Fruit fly (Drosophila melanogaster) whole organism, embryonic: ENCODE results near the gene Abcd1.

Experiments used
- Awh ChIP-seq: fragments of 200-800 bp; sonication (Bioruptor generic); IDR thresholded peaks from 2 replicates; pipeline ENCODE4, ENCODE4 v1.3.6; 2022; ENCODE audit warnings: missing biosample characterization, missing genetic modification characterization
- CG11696 ChIP-seq: fragments of 200-800 bp; sonication (Bioruptor generic); IDR thresholded peaks from 2 replicates; pipeline ENCODE4 v1.3.6; 2022; ENCODE audit warnings: missing biosample characterization, missing genetic modification characterization
- CG15011 ChIP-seq: fragments of 200-800 bp; sonication (Bioruptor generic); optimal IDR thresholded peaks from 3 replicates; lab custom pipeline; 2018; ENCODE audit warnings: missing biosample characterization, mild to moderate bottlenecking, missing genetic modification characterization
- CG15514 ChIP-seq: fragments of 200-800 bp; sonication (Bioruptor generic); optimal IDR thresholded peaks from 3 replicates; lab custom pipeline; 2017; ENCODE audit warnings: missing biosample characterization, missing genetic modification characterization, mild to moderate bottlenecking, moderate library complexity, missing genetic modification reagents
- CG16779 ChIP-seq: fragments of 200-800 bp; sonication (Bioruptor generic); IDR thresholded peaks from 2 replicates; pipeline ENCODE4 v1.3.6; 2022; ENCODE audit warnings: missing biosample characterization, missing genetic modification characterization
- CG17361 ChIP-seq: fragments of 200-800 bp; sonication (Bioruptor generic); IDR thresholded peaks from 3 replicates; pipeline ENCODE4 v1.3.6; 2022; ENCODE audit warnings: missing biosample characterization, missing genetic modification characterization
- CG17912 ChIP-seq: fragments of 200-800 bp; sonication (Bioruptor generic); optimal IDR thresholded peaks from 2 replicates; lab custom pipeline; 2018; ENCODE audit warnings: missing biosample characterization, mild to moderate bottlenecking, missing genetic modification characterization
- CG1792 ChIP-seq: fragments of 200-800 bp; sonication (Bioruptor generic); optimal IDR thresholded peaks from 2 replicates; lab custom pipeline; 2016; ENCODE audit warnings: missing biosample characterization, missing genetic modification characterization
- CG18262 ChIP-seq: fragments of 200-800 bp; optimal IDR thresholded peaks from 3 replicates; lab custom pipeline; 2019; ENCODE audit warnings: missing biosample characterization, mild to moderate bottlenecking, missing genetic modification characterization, moderate library complexity
- CG2199 ChIP-seq: fragments of 200-800 bp; sonication (Bioruptor generic); IDR thresholded peaks from 3 replicates; pipeline ENCODE4 v1.3.6; 2022; ENCODE audit warnings: missing biosample characterization, missing genetic modification characterization
- CG2712 ChIP-seq: fragments of 200-800 bp; optimal IDR thresholded peaks from 3 replicates; lab custom pipeline; 2019; ENCODE audit warnings: missing biosample characterization, mild to moderate bottlenecking, missing genetic modification characterization, moderate library complexity
- CG2875 ChIP-seq: fragments of 200-800 bp; sonication (Bioruptor generic); optimal IDR thresholded peaks from 2 replicates; lab custom pipeline; 2017; ENCODE audit warnings: missing biosample characterization, mild to moderate bottlenecking, missing genetic modification characterization, missing genetic modification reagents
- CG30020 ChIP-seq: fragments of 200-800 bp; optimal IDR thresholded peaks from 2 replicates; lab custom pipeline; 2019; ENCODE audit warnings: missing biosample characterization, mild to moderate bottlenecking, missing genetic modification characterization, moderate library complexity
- CG31441 ChIP-seq: fragments of 200-800 bp; sonication (Bioruptor generic); IDR thresholded peaks from 2 replicates; pipeline ENCODE4 v1.3.6; 2022; ENCODE audit warnings: missing biosample characterization, missing genetic modification characterization
- CG34376 ChIP-seq: fragments of 200-800 bp; sonication (Bioruptor generic); optimal IDR thresholded peaks from 2 replicates; lab custom pipeline; 2018; ENCODE audit warnings: missing biosample characterization, mild to moderate bottlenecking, missing genetic modification characterization
- CG4360 ChIP-seq: fragments of 200-800 bp; sonication (Bioruptor generic); IDR thresholded peaks from 2 replicates; pipeline ENCODE4 v1.3.6; 2022; ENCODE audit warnings: missing biosample characterization, missing genetic modification characterization
- CG43689 ChIP-seq: fragments of 200-800 bp; sonication (Bioruptor generic); IDR thresholded peaks from 2 replicates; pipeline ENCODE4 v1.3.6; 2022; ENCODE audit warnings: missing biosample characterization, missing genetic modification characterization
- CG6813 ChIP-seq: fragments of 200-800 bp; sonication (Bioruptor generic); optimal IDR thresholded peaks from 2 replicates; lab custom pipeline; 2017; ENCODE audit warnings: missing biosample characterization, missing genetic modification characterization, mild to moderate bottlenecking, moderate library complexity, missing genetic modification reagents
- CG7271 ChIP-seq: fragments of 200-800 bp; sonication (Bioruptor generic); optimal IDR thresholded peaks from 2 replicates; lab custom pipeline; 2018; ENCODE audit warnings: missing biosample characterization, mild to moderate bottlenecking, missing genetic modification characterization, moderate library complexity
- CG7987 ChIP-seq: fragments of 200-800 bp; sonication (Bioruptor generic); optimal IDR thresholded peaks from 2 replicates; lab custom pipeline; 2018; ENCODE audit warnings: missing biosample characterization, mild to moderate bottlenecking, missing genetic modification characterization, moderate library complexity
- CHES-1-like ChIP-seq: fragments of 200-800 bp; sonication (Bioruptor generic); optimal IDR thresholded peaks from 2 replicates; lab custom pipeline; 2016; ENCODE audit warnings: missing biosample characterization, missing genetic modification characterization
- D19B ChIP-seq: fragments of 200-800 bp; sonication (Bioruptor generic); optimal IDR thresholded peaks from 2 replicates; lab custom pipeline; 2017; ENCODE audit warnings: missing biosample characterization, mild to moderate bottlenecking, missing genetic modification characterization
- E2f1 ChIP-seq: fragments of 200-800 bp; sonication (Bioruptor generic); IDR thresholded peaks from 2 replicates; pipeline ENCODE4 v1.3.6; 2022; ENCODE audit warnings: missing biosample characterization, missing genetic modification characterization
- HHEX ChIP-seq: fragments of 200-800 bp; sonication (Bioruptor generic); optimal IDR thresholded peaks from 3 replicates; lab custom pipeline; 2017; ENCODE audit warnings: missing biosample characterization, mild to moderate bottlenecking, missing genetic modification characterization, missing genetic modification reagents
- HLH3B ChIP-seq: fragments of 200-800 bp; sonication (Bioruptor generic); IDR thresholded peaks from 2 replicates; pipeline ENCODE4 v1.3.6; 2022; ENCODE audit warnings: missing biosample characterization, missing genetic modification characterization
- Hr3 ChIP-seq: fragments of 200-800 bp; sonication (Bioruptor generic); optimal IDR thresholded peaks from 3 replicates; lab custom pipeline; 2016; ENCODE audit warnings: missing biosample characterization, missing genetic modification characterization
- Lpt ChIP-seq: fragments of >200 bp; optimal IDR thresholded peaks from 2 replicates; lab custom pipeline; 2018; ENCODE audit warnings: missing biosample characterization, missing genetic modification characterization
- Meics ChIP-seq: fragments of 200-800 bp; sonication (Bioruptor generic); optimal IDR thresholded peaks from 2 replicates; lab custom pipeline; 2017; ENCODE audit warnings: missing biosample characterization, mild to moderate bottlenecking, missing genetic modification characterization
- Oaz ChIP-seq: fragments of 200-800 bp; sonication (Bioruptor generic); IDR thresholded peaks from 2 replicates; pipeline ENCODE4 v1.3.6; 2022; ENCODE audit warnings: missing biosample characterization, missing genetic modification characterization
- PHDP ChIP-seq: fragments of 200-800 bp; sonication (Bioruptor generic); optimal IDR thresholded peaks from 3 replicates; lab custom pipeline; 2018; ENCODE audit warnings: missing biosample characterization, mild to moderate bottlenecking, missing genetic modification characterization, moderate library complexity
- Sox100B ChIP-seq: fragments of 200-800 bp; sonication (Bioruptor generic); optimal IDR thresholded peaks from 3 replicates; lab custom pipeline; 2018; ENCODE audit warnings: missing biosample characterization, mild to moderate bottlenecking, missing genetic modification characterization
- Spps ChIP-seq: fragments of 200-800 bp; sonication (Bioruptor generic); optimal IDR thresholded peaks from 2 replicates; lab custom pipeline; 2018; ENCODE audit warnings: missing biosample characterization, mild to moderate bottlenecking, missing genetic modification characterization
- Trl ChIP-seq, 3 experiments: fragments of >200 bp in 2 of 3; fragments of 200-800 bp in 1 of 3; sonication (Bioruptor generic) in 1 of 3; optimal IDR thresholded peaks; 2 replicates in 1 of 3; 3 replicates in 2 of 3; lab custom pipeline; 2016 to 2017; ENCODE audit warnings: missing biosample characterization in 1 of 3, missing genetic modification characterization in 1 of 3
- bigmax ChIP-seq: fragments of 200-800 bp; sonication (Bioruptor generic); optimal IDR thresholded peaks from 2 replicates; lab custom pipeline; 2018; ENCODE audit warnings: missing biosample characterization, mild to moderate bottlenecking, missing genetic modification characterization
- crp ChIP-seq, 2 experiments: fragments of 200-800 bp; sonication (Bioruptor generic); optimal IDR thresholded peaks; 2 replicates in 1 of 2; 3 replicates in 1 of 2; lab custom pipeline; 2017; ENCODE audit warnings: missing biosample characterization in 2 of 2, missing genetic modification characterization in 2 of 2, mild to moderate bottlenecking in 1 of 2, moderate library complexity in 1 of 2
- cwo ChIP-seq: fragments of 200-800 bp; sonication (Bioruptor generic); optimal IDR thresholded peaks from 3 replicates; lab custom pipeline; 2017; ENCODE audit warnings: missing biosample characterization, missing genetic modification characterization, mild to moderate bottlenecking, moderate library complexity, missing genetic modification reagents
- dimm ChIP-seq: fragments of 200-800 bp; sonication (Bioruptor generic); IDR thresholded peaks from 2 replicates; pipeline ENCODE4 v1.3.6; 2022; ENCODE audit warnings: missing biosample characterization, missing genetic modification characterization
- dmrt11E ChIP-seq: fragments of 200-800 bp; sonication (Bioruptor generic); optimal IDR thresholded peaks from 3 replicates; lab custom pipeline; 2018; ENCODE audit warnings: missing biosample characterization, mild to moderate bottlenecking, missing genetic modification characterization, moderate library complexity
- dmrt99B ChIP-seq: fragments of 200-800 bp; sonication (Bioruptor generic); optimal IDR thresholded peaks from 2 replicates; lab custom pipeline; 2018; ENCODE audit warnings: missing biosample characterization, mild to moderate bottlenecking, missing genetic modification characterization, moderate library complexity
- eyg ChIP-seq: fragments of 200-800 bp; sonication (Bioruptor generic); optimal IDR thresholded peaks from 3 replicates; lab custom pipeline; 2016; ENCODE audit warnings: missing biosample characterization, missing genetic modification characterization
- gsb ChIP-seq: fragments of 200-800 bp; sonication (Bioruptor generic); IDR thresholded peaks from 2 replicates; pipeline ENCODE4 v1.3.6; 2022; ENCODE audit warnings: missing biosample characterization, missing genetic modification characterization
- gsb-n ChIP-seq: fragments of 200-800 bp; sonication (Bioruptor generic); optimal IDR thresholded peaks from 3 replicates; lab custom pipeline; 2018; ENCODE audit warnings: missing biosample characterization, mild to moderate bottlenecking, missing genetic modification characterization
- ken ChIP-seq: fragments of 200-800 bp; sonication (Bioruptor generic); IDR thresholded peaks from 3 replicates; pipeline ENCODE4 v1.3.6; 2022; ENCODE audit warnings: missing biosample characterization, missing genetic modification characterization
- onecut ChIP-seq: fragments of 200-800 bp; sonication (Bioruptor generic); IDR thresholded peaks from 2 replicates; pipeline ENCODE4 v1.3.6; 2022; ENCODE audit warnings: missing biosample characterization, missing genetic modification characterization
- peb ChIP-seq: fragments of 200-800 bp; sonication (Bioruptor generic); IDR thresholded peaks from 2 replicates; pipeline ENCODE4 v1.3.6; 2022; ENCODE audit warnings: missing biosample characterization, missing genetic modification characterization
- repo ChIP-seq: fragments of 200-800 bp; sonication (Bioruptor generic); optimal IDR thresholded peaks from 2 replicates; lab custom pipeline; 2016; ENCODE audit warnings: missing biosample characterization, missing genetic modification characterization
- scrt ChIP-seq: fragments of 200-800 bp; sonication (Bioruptor generic); optimal IDR thresholded peaks from 2 replicates; lab custom pipeline; 2018; ENCODE audit warnings: missing biosample characterization, mild to moderate bottlenecking, missing genetic modification characterization, moderate library complexity
- slp2 ChIP-seq: fragments of 200-800 bp; sonication (Bioruptor generic); optimal IDR thresholded peaks from 2 replicates; lab custom pipeline; 2016; ENCODE audit warnings: missing biosample characterization, missing genetic modification characterization
- tll ChIP-seq, 2 experiments: fragments of 200-800 bp in 1 of 2; fragments of >200 bp in 1 of 2; sonication (Bioruptor generic) in 1 of 2; optimal IDR thresholded peaks; 2 replicates each; lab custom pipeline; 2017 to 2019; ENCODE audit warnings: missing biosample characterization in 2 of 2, missing genetic modification characterization in 2 of 2, mild to moderate bottlenecking in 1 of 2, moderate library complexity in 1 of 2
- toy ChIP-seq: fragments of 200-800 bp; sonication (Bioruptor generic); IDR thresholded peaks from 2 replicates; pipeline ENCODE4 v1.3.6; 2022; ENCODE audit warnings: missing biosample characterization, missing genetic modification characterization
- zen2 ChIP-seq: fragments of 200-800 bp; sonication (Bioruptor generic); IDR thresholded peaks from 3 replicates; pipeline ENCODE4 v1.3.6; 2022; ENCODE audit warnings: missing biosample characterization, missing genetic modification characterization; ENCODE audit not compliant: partially characterized antibody

Abcd1 gene

DNA sequence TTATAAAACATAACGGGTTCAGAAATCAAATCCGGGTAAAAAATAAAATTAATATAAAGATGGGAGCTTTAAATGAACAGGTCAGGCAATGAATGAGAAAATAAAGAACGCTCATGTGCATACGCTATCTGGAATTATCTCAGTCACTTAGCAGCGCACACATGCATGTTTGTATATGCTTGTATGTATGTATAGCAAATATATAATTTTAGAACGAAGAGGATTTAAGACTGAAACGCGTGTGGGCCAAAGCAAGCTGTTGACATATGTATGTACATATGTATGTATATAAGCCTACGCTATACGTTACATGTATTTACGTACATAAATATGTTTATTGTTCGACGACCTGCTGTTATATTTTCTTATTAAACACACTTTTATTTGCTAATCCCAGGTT is 32.2 kb upstream of the Abcd1 start (continued):
- TF ChIP-seq gsb (GFP tag; lab: Robert Waterston, UW) (no peak), CG15514 (no peak), CG4360 (peak; percentile 30; the same call in 1 of the 2 replicates), Trl (optimal IDR thresholded peaks at IDR 0.05; lab: Kevin White, UChicago) (no peak), Trl (GFP tag; optimal IDR thresholded peaks at IDR 0.05; lab: Kevin White, UChicago) (no peak), tll (GFP tag; optimal IDR thresholded peaks at IDR 0.05; lab: Kevin White, UChicago) (peak in 1 of 2 experiments; percentile 64), gsb-n (tag; lab: Kevin White, UChicago) (no peak), Oaz (GFP tag; lab: Robert Waterston, UW) (no peak), HLH3B (GFP tag; lab: Robert Waterston, UW) (no peak; the same call in 1 of the 2 replicates), onecut (GFP tag; lab: Robert Waterston, UW) (no peak), crp (GFP tag; optimal IDR thresholded peaks at IDR 0.05; lab: Kevin White, UChicago) (no peak), dmrt99B (tag; lab: Kevin White, UChicago) (no peak), CG2712 (tag; lab: Kevin White, UChicago) (no peak), Awh (no peak), CG2199 (peak; percentile 94), cwo (no peak), Sox100B (GFP tag; lab: Kevin White, UChicago) (peak; percentile 49), zen2 (no peak), CG31441 (GFP tag; lab: Robert Waterston, UW) (no peak), PHDP (tag; lab: Kevin White, UChicago) (peak; percentile 34), dimm (GFP tag; lab: Robert Waterston, UW) (no peak), bigmax (GFP tag; lab: Kevin White, UChicago) (no peak), CG7987 (GFP tag; lab: Kevin White, UChicago) (no peak), CG11696 (no peak), CG2875 (GFP tag; lab: Kevin White, UChicago) (peak; percentile 48), dmrt11E (peak; percentile 52), CHES-1-like (peak; percentile 5), Spps (tag; lab: Kevin White, UChicago) (peak; percentile 3), Hr3 (no peak), CG43689 (GFP tag; lab: Robert Waterston, UW) (no peak), CG34376 (GFP tag; lab: Kevin White, UChicago) (peak; percentile 5), HHEX (GFP tag; lab: Kevin White, UChicago) (no peak), CG30020 (tag; lab: Kevin White, UChicago) (peak; percentile 71), slp2 (no peak), CG18262 (tag; lab: Kevin White, UChicago) (peak; percentile 48), eyg (peak; percentile 44), ken (GFP tag; lab: Robert Waterston, UW) (no peak), Meics (no peak), CG1792 (no peak), CG15011 (GFP tag; lab: Kevin White, UChicago) (peak; percentile 34), CG6813 (GFP tag; lab: Kevin White, UChicago) (peak; percentile 68), E2f1 (GFP tag; lab: Robert Waterston, UW) (no peak), CG17912 (GFP tag; lab: Kevin White, UChicago) (peak; percentile 24), peb (no peak), toy (no peak), CG16779 (GFP tag; lab: Robert Waterston, UW) (no peak), CG17361 (no peak; the same call in 2 of the 3 replicates), repo (GFP tag; lab: Kevin White, UChicago) (no peak), Lpt (GFP tag; lab: Kevin White, UChicago) (no peak), CG7271 (tag; lab: Kevin White, UChicago) (peak; percentile 44), D19B (GFP tag; lab: Kevin White, UChicago) (no peak), scrt (no peak)
